Worm (Caenorhabditis elegans): ENCODE measurements around the gene T12A2.3.

DNA sequence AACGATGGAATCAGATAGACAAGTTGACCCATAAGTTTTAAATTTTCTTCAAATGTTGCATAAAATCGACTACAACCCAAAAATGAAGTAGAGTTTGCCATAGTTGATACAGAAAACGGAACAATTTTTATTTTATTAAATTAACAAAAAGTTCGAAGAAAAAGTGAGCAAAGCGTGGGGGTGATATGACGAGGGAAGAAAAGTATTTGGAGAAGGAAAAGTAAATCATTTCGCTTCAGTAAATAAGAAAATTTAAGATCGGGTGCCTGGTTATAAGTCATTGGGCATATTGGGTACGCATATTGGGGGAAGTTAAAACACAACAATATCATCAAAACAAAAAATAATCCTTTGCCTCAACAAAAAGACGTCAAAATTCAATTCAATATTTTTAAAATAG, 25.3 kb downstream of the T12A2.3 start, which contains the start of gene srg-6:
- TF ChIP-seq flt-1 (GFP tag; IDR thresholded peaks at IDR 0.05) (no peak), ceh-13 (GFP tag; optimal IDR thresholded peaks at IDR 0.05) (no peak), hnd-1 (tag; optimal IDR thresholded peaks at IDR 0.05) (no peak), tra-4 (tag; optimal IDR thresholded peaks at IDR 0.05) (no peak), ama-1 (optimal IDR thresholded peaks at IDR 0.05) (no peak), aly-1 (tag; optimal IDR thresholded peaks at IDR 0.05) (no peak), tbx-11 (GFP tag; IDR thresholded peaks at IDR 0.05) (no peak), scrt-1 (GFP tag; IDR thresholded peaks at IDR 0.05) (no peak), pes-1 (GFP tag; IDR thresholded peaks at IDR 0.05) (no peak), B0310.2 (tag; optimal IDR thresholded peaks at IDR 0.05) (no peak)

Measured in whole organism, early embryonic.